Worm (Caenorhabditis elegans) whole organism, midembryonic: ENCODE measurements around the gene vha-13.

Source experiments
- T22C8.4 ChIP-seq: fragments of 200-800 bp; sonication (Bioruptor generic); IDR thresholded peaks from 2 replicates; pipeline ENCODE4 v1.3.6; 2022; ENCODE audit warnings: missing genetic modification characterization, missing compliant biosample characterization
- flt-1 ChIP-seq: fragments of 200-800 bp; sonication (Bioruptor generic); IDR thresholded peaks from 2 replicates; pipeline ENCODE4 v1.3.6; 2022; ENCODE audit warnings: missing genetic modification characterization, missing compliant biosample characterization
- med-1 ChIP-seq: sonication (generic microtip); optimal IDR thresholded peaks from 2 replicates; lab custom pipeline; 2017; ENCODE audit warnings: missing genetic modification characterization, mild to moderate bottlenecking, missing compliant biosample characterization, antibody characterized with exemption, missing genetic modification reagents; ENCODE audit not compliant: insufficient read depth
- ztf-29 ChIP-seq: fragments of 200-800 bp; sonication (Bioruptor generic); IDR thresholded peaks from 2 replicates; pipeline ENCODE4 v1.3.6; 2022; ENCODE audit warnings: missing genetic modification reagents, missing genetic modification characterization, missing compliant biosample characterization

- TF ChIP-seq flt-1 (GFP tag; lab: Robert Waterston, UW): no peak
- TF ChIP-seq med-1: no peak
- TF ChIP-seq T22C8.4 (GFP tag; lab: Robert Waterston, UW): no peak
- TF ChIP-seq ztf-29: no peak
Observed at ce11 chrV:14328806-14329205, 22.7 kb upstream of the vha-13 start, which contains the start of gene pepm-1.
